Worm (Caenorhabditis elegans): ENCODE data around the gene glb-6.

Gene glb-6

DNA sequence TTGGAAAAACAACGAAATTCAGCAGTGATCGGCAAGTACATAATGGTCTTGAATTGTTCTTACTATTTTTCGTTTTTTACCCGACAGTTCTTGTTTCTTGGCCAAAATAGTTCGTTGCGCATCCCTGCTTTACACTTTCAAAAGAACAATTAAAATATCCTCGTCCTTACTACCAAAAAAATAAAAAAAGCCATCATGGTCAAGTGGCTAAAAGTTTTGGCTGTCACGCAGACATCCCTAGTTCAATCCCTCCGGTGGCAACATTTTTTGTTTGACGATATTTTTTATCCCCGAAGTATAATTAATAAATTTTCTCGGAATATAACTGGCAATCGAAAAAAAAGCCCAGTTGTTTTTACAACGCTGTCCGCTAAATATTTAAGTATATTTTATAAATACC, 21.6 kb upstream of the glb-6 start:
- TF ChIP-seq mxl-2 (GFP tag; conservative IDR thresholded peaks at IDR 0.05) (no peak), nhr-28 (tag; optimal IDR thresholded peaks at IDR 0.05) (no peak), rbr-2 (tag; optimal IDR thresholded peaks at IDR 0.05) (no peak), ZK546.5 (tag; optimal IDR thresholded peaks at IDR 0.05) (no peak), aha-1 (tag) (no peak), Y75B8A.6 (GFP tag; IDR thresholded peaks at IDR 0.05) (peak; percentile 93), F26F4.8 (GFP tag; conservative IDR thresholded peaks at IDR 0.05) (peak; percentile 76), nhr-41 (GFP tag; IDR thresholded peaks at IDR 0.05) (0 out of 2 replicates have a peak, but pooled peaks have one; percentile 37), zfp-3 (GFP tag; conservative IDR thresholded peaks at IDR 0.05) (peak; percentile 30; the same call in 1 of the 2 replicates), arid-1 (GFP tag; conservative IDR thresholded peaks at IDR 0.05) (peak; percentile 94), unc-130 (GFP tag; optimal IDR thresholded peaks at IDR 0.05) (peak; percentile 33), ctbp-1 (GFP tag; IDR thresholded peaks at IDR 0.05) (peak; percentile 68), Y48G9A.11 (GFP tag; IDR thresholded peaks at IDR 0.05) (peak; percentile 78), lim-7 (GFP tag; IDR thresholded peaks at IDR 0.05) (peak; percentile 99), unc-39 (tag; optimal IDR thresholded peaks at IDR 0.05) (no peak), snpc-1.2 (GFP tag; IDR thresholded peaks at IDR 0.05) (peak; percentile 87), unc-62 (GFP tag; optimal IDR thresholded peaks at IDR 0.05 in 1 of 2) (no peak), unc-62 (tag; optimal IDR thresholded peaks at IDR 0.05) (no peak), F49E8.2 (tag; optimal IDR thresholded peaks at IDR 0.05; ENCODE audit: borderline replicate concordance) (peak; percentile 70), egl-43 (GFP tag; IDR thresholded peaks at IDR 0.05) (peak; percentile 69; the same call in 1 of the 2 replicates), madf-9 (GFP tag; conservative IDR thresholded peaks at IDR 0.05) (0 out of 2 replicates have a peak, but pooled peaks have one; percentile 21), dmd-9 (GFP tag; IDR thresholded peaks at IDR 0.05) (no peak), fos-1 (tag; optimal IDR thresholded peaks at IDR 0.05) (no peak), F44E2.7 (GFP tag; IDR thresholded peaks at IDR 0.05) (0 out of 2 replicates have a peak, but pooled peaks have one; percentile 19), dmd-8 (GFP tag; IDR thresholded peaks at IDR 0.05) (peak; percentile 86), nhr-111 (GFP tag; optimal IDR thresholded peaks at IDR 0.05) (peak; percentile 76), php-3 (GFP tag; IDR thresholded peaks at IDR 0.05) (0 out of 2 replicates have a peak, but pooled peaks have one; percentile 25), daf-8 (GFP tag; IDR thresholded peaks at IDR 0.05) (no peak), pha-4 (GFP tag; IDR thresholded peaks at IDR 0.05) (peak; percentile 83; the same call in 1 of the 2 replicates), pha-4 (tag; optimal IDR thresholded peaks at IDR 0.05) (no peak), lin-1 (GFP tag; IDR thresholded peaks at IDR 0.05) (peak; percentile 77), daf-16 (GFP tag; optimal IDR thresholded peaks at IDR 0.05) (peak in 1 of 2 experiments; percentile 27), daf-16 (tag; optimal IDR thresholded peaks at IDR 0.05) (no peak), Y5F2A.4 (GFP tag; optimal IDR thresholded peaks at IDR 0.05) (peak; percentile 42), D1046.2 (GFP tag; IDR thresholded peaks at IDR 0.05) (peak; percentile 87; the same call in 1 of the 2 replicates), vab-7 (GFP tag; IDR thresholded peaks at IDR 0.05) (peak; percentile 78), skn-1 (tag; optimal IDR thresholded peaks at IDR 0.05) (no peak), nhr-48 (tag; optimal IDR thresholded peaks at IDR 0.05) (no peak), mdt-29 (GFP tag; IDR thresholded peaks at IDR 0.05) (no peak), tra-1 (GFP tag; IDR thresholded peaks at IDR 0.05) (peak; percentile 47; the same call in 1 of the 2 replicates), mdl-1 (tag; optimal IDR thresholded peaks at IDR 0.05) (no peak), duxl-1 (tag; optimal IDR thresholded peaks at IDR 0.05; ENCODE audit: poor library complexity) (peak; percentile 51), spr-3 (GFP tag; optimal IDR thresholded peaks at IDR 0.05) (peak; percentile 2), Y105C5A.15 (GFP tag; IDR thresholded peaks at IDR 0.05) (peak; percentile 99), ceh-62 (tag; optimal IDR thresholded peaks at IDR 0.05) (no peak), ceh-32 (tag; optimal IDR thresholded peaks at IDR 0.05; ENCODE audit: poor library complexity) (no peak), ces-1 (GFP tag; optimal IDR thresholded peaks at IDR 0.05) (no peak), daf-19 (GFP tag; conservative IDR thresholded peaks at IDR 0.05) (peak; percentile 88), mes-2 (tag; optimal IDR thresholded peaks at IDR 0.05; ENCODE audit: poor library complexity, severe bottlenecking) (peak; percentile 10), lin-38 (GFP tag; IDR thresholded peaks at IDR 0.05) (peak; percentile 72), saeg-2 (GFP tag; IDR thresholded peaks at IDR 0.05) (0 out of 2 replicates have a peak, but pooled peaks have one; percentile 52)

Data from whole organism, L4 larva.